Fruit fly (Drosophila melanogaster): ENCODE data around the gene Nin.

Nin gene

dm6 chr2L:5261223-5261984 lies 16.9 kb downstream of the Nin start (continued):
- TF ChIP-seq Eip75B (GFP tag; optimal IDR thresholded peaks at IDR 0.05), result peak; percentile 92
- TF ChIP-seq CG32006 (GFP tag; optimal IDR thresholded peaks at IDR 0.05), result peak; percentile 75
- peak; percentile 84 for TF ChIP-seq achi (GFP tag; optimal IDR thresholded peaks at IDR 0.05)
- TF ChIP-seq Hr38 (GFP tag; optimal IDR thresholded peaks at IDR 0.05), result no peak
- TF ChIP-seq Ets21C (GFP tag; optimal IDR thresholded peaks at IDR 0.05), result peak; percentile 75
- peak; percentile 89 for TF ChIP-seq CG3919 (GFP tag; optimal IDR thresholded peaks at IDR 0.05)
- TF ChIP-seq Lpt (GFP tag; optimal IDR thresholded peaks at IDR 0.05), result peak; percentile 74
- TF ChIP-seq Sox14 (GFP tag; optimal IDR thresholded peaks at IDR 0.05), result peak; percentile 91
- peak; percentile 86 for TF ChIP-seq CG9139 (GFP tag; optimal IDR thresholded peaks at IDR 0.05)
- peak; percentile 86 for TF ChIP-seq CG3032 (tag; optimal IDR thresholded peaks at IDR 0.05)
- peak; percentile 90 for TF ChIP-seq lz (GFP tag; optimal IDR thresholded peaks at IDR 0.05)
- TF ChIP-seq topi (GFP tag; optimal IDR thresholded peaks at IDR 0.05), result peak; percentile 93
- peak; percentile 74 for TF ChIP-seq eg (GFP tag; IDR thresholded peaks at IDR 0.05)
- TF ChIP-seq CG1621 (tag; optimal IDR thresholded peaks at IDR 0.05), result peak; percentile 89
- peak; percentile 93 for TF ChIP-seq CG6163 (GFP tag; IDR thresholded peaks at IDR 0.05)
- no peak for TF ChIP-seq fkh (GFP tag; optimal IDR thresholded peaks at IDR 0.05)
- TF ChIP-seq CG8632 (GFP tag; optimal IDR thresholded peaks at IDR 0.05), result peak; percentile 80
- peak; percentile 53 for TF ChIP-seq CG11902 (GFP tag; optimal IDR thresholded peaks at IDR 0.05)
- TF ChIP-seq CG7368 (GFP tag; optimal IDR thresholded peaks at IDR 0.05), result peak; percentile 72
- TF ChIP-seq Hr4 (GFP tag; optimal IDR thresholded peaks at IDR 0.05), result peak; percentile 51
- no peak for TF ChIP-seq fd85E (GFP tag; optimal IDR thresholded peaks at IDR 0.05)

DNA sequence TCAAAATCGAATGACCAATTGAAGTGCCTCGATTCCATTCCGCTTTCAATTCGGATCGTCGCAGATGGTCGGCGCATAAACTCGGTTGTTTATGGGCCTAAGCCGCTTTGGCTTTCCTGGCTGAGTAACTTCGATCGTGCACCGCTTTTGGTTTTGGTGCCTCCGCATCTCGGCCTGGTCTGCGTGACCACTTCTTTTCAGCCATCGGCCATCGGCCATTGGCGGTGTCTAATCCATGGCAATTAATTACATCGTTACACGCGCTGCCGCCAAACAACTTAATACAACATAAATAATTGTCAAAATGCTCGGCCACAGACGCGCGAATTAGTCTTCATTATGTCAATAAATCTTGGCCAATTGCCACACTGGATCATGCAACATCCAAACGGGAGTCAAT lies 18.1 kb downstream of the Nin start:
- peak; percentile 29 for TF ChIP-seq Eip78C (GFP tag)
- TF ChIP-seq CG6276 (GFP tag; optimal IDR thresholded peaks at IDR 0.05), result no peak

- TF ChIP-seq Sox102F (GFP tag; optimal IDR thresholded peaks at IDR 0.05) (peak; percentile 13), Sox14 (GFP tag; optimal IDR thresholded peaks at IDR 0.05) (no peak), CG11762 (GFP tag; optimal IDR thresholded peaks at IDR 0.05; ENCODE audit: insufficient read depth) (no peak), CG6808 (GFP tag; optimal IDR thresholded peaks at IDR 0.05) (peak; percentile 23), vri (GFP tag; optimal IDR thresholded peaks at IDR 0.05) (peak; percentile 66), dsx (GFP tag; optimal IDR thresholded peaks at IDR 0.05; ENCODE audit: poor library complexity, severe bottlenecking) (peak; percentile 35), CG6854 (GFP tag; optimal IDR thresholded peaks at IDR 0.05) (peak; percentile 3), CG1621 (tag; optimal IDR thresholded peaks at IDR 0.05) (peak; percentile 11), CG6163 (GFP tag; IDR thresholded peaks at IDR 0.05) (0 out of 3 replicates have a peak, but pooled peaks have one; percentile 29), ss (GFP tag; optimal IDR thresholded peaks at IDR 0.05) (peak; percentile 41 to 77), CG15336 (GFP tag; IDR thresholded peaks at IDR 0.05) (no peak)
Measured at dm6 chr2L:5259076-5259843, 19.1 kb downstream of the Nin start.

DNA sequence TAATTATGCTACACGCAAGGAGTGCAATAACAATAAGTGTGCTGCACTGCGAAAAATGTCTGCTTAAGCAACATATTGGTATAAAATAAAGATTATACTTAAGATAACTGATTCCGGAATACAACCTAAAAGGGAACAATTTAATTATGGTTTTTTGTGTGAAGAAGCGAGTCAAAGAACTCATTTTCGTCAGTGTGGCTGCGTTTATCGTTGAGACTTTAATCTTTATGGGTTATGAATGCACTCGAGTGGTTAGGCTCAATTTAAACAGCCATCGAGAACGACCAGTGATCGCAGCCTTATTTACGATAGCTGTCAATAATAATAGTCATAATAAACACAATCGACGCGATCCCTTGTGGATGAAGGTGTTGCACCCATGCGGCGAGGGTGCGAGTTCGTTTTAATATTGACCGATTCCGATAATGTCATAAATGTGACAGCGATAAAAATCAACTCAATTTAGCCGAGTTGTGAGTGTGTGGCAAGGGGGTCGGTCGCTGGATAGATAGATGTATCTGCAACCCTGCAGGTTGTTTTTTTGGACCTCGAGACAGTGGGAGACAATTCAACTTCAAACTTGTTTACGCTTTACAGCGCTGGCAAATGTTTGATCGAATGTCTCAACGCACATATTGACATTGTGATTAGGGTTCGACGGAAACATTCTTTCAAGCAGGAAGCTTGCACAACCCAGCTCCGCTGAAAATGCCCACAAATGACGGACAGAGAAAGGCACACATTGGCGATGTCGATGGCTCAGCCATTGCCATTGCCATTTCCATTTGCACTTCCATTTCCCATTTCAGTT lies 22.1 kb downstream of the Nin start:
- TF ChIP-seq CG10669 (GFP tag; optimal IDR thresholded peaks at IDR 0.05), result peak; percentile 59
- TF ChIP-seq CG1621 (tag; optimal IDR thresholded peaks at IDR 0.05), result peak; percentile 9
- TF ChIP-seq eg (GFP tag; IDR thresholded peaks at IDR 0.05), result peak; percentile 64
- TF ChIP-seq Gug (GFP tag; IDR thresholded peaks at IDR 0.05), result peak; percentile 20; the same call in 1 of the 2 replicates
- TF ChIP-seq CG10631 (GFP tag; optimal IDR thresholded peaks at IDR 0.05), result peak; percentile 51
- peak; percentile 61 for TF ChIP-seq CG6792 (GFP tag; optimal IDR thresholded peaks at IDR 0.05)
- peak; percentile 86 for TF ChIP-seq Sox102F (GFP tag; optimal IDR thresholded peaks at IDR 0.05)
- TF ChIP-seq Ets96B (tag; optimal IDR thresholded peaks at IDR 0.05), result peak; percentile 74
- TF ChIP-seq CG7368 (GFP tag; optimal IDR thresholded peaks at IDR 0.05), result peak; percentile 64
- TF ChIP-seq Hr39 (GFP tag; optimal IDR thresholded peaks at IDR 0.05), result peak; percentile 85
- peak; percentile 6 for TF ChIP-seq CG4318 (GFP tag; optimal IDR thresholded peaks at IDR 0.05)
- TF ChIP-seq CG3919 (GFP tag; optimal IDR thresholded peaks at IDR 0.05), result peak; percentile 47
- TF ChIP-seq fd85E (GFP tag; optimal IDR thresholded peaks at IDR 0.05), result no peak
- TF ChIP-seq CG34406 (GFP tag; optimal IDR thresholded peaks at IDR 0.05), result peak; percentile 61
- TF ChIP-seq fd59A (GFP tag; optimal IDR thresholded peaks at IDR 0.05), result peak; percentile 3
- peak; percentile 90 for TF ChIP-seq fkh (GFP tag; optimal IDR thresholded peaks at IDR 0.05)
- no peak for TF ChIP-seq dac (GFP tag; optimal IDR thresholded peaks at IDR 0.05)
- TF ChIP-seq CG15336 (GFP tag; IDR thresholded peaks at IDR 0.05), result no peak
- peak; percentile 99 for TF ChIP-seq vri (GFP tag; optimal IDR thresholded peaks at IDR 0.05)

Data from whole organism, prepupa.